Worm (Caenorhabditis elegans): Measurements from ENCODE around the gene F15H10.7.

Gene F15H10.7

DNA sequence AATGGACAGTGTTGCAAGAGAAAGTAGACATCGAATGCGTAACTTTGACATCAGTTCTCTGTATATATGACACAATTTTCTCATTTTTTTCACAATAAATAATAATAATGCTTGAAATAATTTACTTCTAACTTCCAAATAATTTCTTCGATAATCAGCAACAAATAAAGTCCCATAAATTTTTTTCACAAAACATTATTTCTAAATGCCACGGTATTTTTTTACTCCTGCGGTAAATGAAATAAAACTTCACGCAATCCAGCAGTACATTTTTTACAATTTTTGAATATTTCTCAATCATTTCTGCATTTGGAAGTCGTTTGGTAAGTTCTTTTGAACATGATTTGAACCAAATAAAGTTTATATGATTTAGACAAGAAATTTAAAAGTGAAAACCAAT, 22.3 kb downstream of the F15H10.7 start, which contains the start of gene spe-10:
Gene spe-10 (plus strand): TSS at position 301 of the 400 bp plus-strand sequence.
- TF ChIP-seq aly-2 (tag; optimal IDR thresholded peaks at IDR 0.05), result no peak
- TF ChIP-seq lin-13 (GFP tag; optimal IDR thresholded peaks at IDR 0.05), result no peak
- TF ChIP-seq fkh-10 (GFP tag; optimal IDR thresholded peaks at IDR 0.05), result no peak
- TF ChIP-seq blmp-1 (tag; optimal IDR thresholded peaks at IDR 0.05), result no peak
- no peak for TF ChIP-seq C34B4.2 (tag; optimal IDR thresholded peaks at IDR 0.05)
- no peak for TF ChIP-seq nhr-84 (tag; optimal IDR thresholded peaks at IDR 0.05)
- no peak for TF ChIP-seq aha-1 (tag; optimal IDR thresholded peaks at IDR 0.05)
- no peak for TF ChIP-seq nhr-77 (tag; optimal IDR thresholded peaks at IDR 0.05)
- TF ChIP-seq jun-1 (tag; optimal IDR thresholded peaks at IDR 0.05), result no peak
- TF ChIP-seq nhr-90 (tag; optimal IDR thresholded peaks at IDR 0.05; ENCODE audit: poor library complexity), result no peak
- TF ChIP-seq unc-130 (tag; optimal IDR thresholded peaks at IDR 0.05), result no peak

ce11 chrV:10382142-10382541, 24.1 kb downstream of the F15H10.7 start, which contains the start of gene pqn-2:
Gene pqn-2, plus strand, starts transcription at chrV:10382442.
- TF ChIP-seq tbx-2 (tag; optimal IDR thresholded peaks at IDR 0.05) (no peak), dpl-1 (GFP tag; optimal IDR thresholded peaks at IDR 0.05) (no peak), mef-2 (tag; optimal IDR thresholded peaks at IDR 0.05) (no peak), snpc-4 (tag; optimal IDR thresholded peaks at IDR 0.05) (no peak), unc-30 (tag; optimal IDR thresholded peaks at IDR 0.05) (no peak), vab-15 (tag; optimal IDR thresholded peaks at IDR 0.05) (no peak), lin-13 (GFP tag; optimal IDR thresholded peaks at IDR 0.05) (no peak), pqm-1 (tag; optimal IDR thresholded peaks at IDR 0.05) (no peak), rnt-1 (tag; optimal IDR thresholded peaks at IDR 0.05) (no peak)

DNA sequence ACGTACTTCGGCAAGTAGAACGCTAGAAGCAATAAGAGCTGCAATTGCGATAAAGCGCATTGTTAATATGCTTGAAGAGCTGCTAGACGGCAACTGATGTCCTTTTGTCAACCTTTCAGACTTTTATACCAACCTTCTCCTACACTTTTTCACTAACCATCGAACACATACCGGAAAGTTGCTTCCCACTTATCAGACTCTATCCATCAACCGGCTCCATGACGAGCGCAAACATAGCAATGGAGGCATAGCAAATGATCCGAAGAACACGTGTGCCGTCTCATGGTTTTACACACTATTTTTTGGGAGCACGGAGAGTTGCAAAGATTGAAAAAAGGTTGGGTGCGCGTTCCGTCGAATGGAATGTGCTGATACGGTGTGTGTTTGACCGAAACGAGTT, 24.5 kb downstream of the F15H10.7 start, which contains the start of gene abu-1:
Gene abu-1 (minus strand): TSS at position 101 of the 400 bp plus-strand sequence.
- TF ChIP-seq nhr-90 (tag; optimal IDR thresholded peaks at IDR 0.05; ENCODE audit: poor library complexity) (no peak), egl-13 (tag; optimal IDR thresholded peaks at IDR 0.05) (no peak), C34B4.2 (tag; optimal IDR thresholded peaks at IDR 0.05) (no peak), ama-1 (optimal IDR thresholded peaks at IDR 0.05) (no peak), egl-27 (tag; optimal IDR thresholded peaks at IDR 0.05) (no peak), nhr-237 (tag; optimal IDR thresholded peaks at IDR 0.05) (no peak), mdl-1 (tag; optimal IDR thresholded peaks at IDR 0.05) (no peak), elt-3 (tag; optimal IDR thresholded peaks at IDR 0.05) (no peak), nhr-76 (tag; optimal IDR thresholded peaks at IDR 0.05) (no peak), nhr-84 (tag; optimal IDR thresholded peaks at IDR 0.05) (no peak), nhr-12 (tag; optimal IDR thresholded peaks at IDR 0.05) (no peak), unc-98 (GFP tag; IDR thresholded peaks at IDR 0.05) (no peak), mab-9 (GFP tag; IDR thresholded peaks at IDR 0.05) (no peak)

DNA sequence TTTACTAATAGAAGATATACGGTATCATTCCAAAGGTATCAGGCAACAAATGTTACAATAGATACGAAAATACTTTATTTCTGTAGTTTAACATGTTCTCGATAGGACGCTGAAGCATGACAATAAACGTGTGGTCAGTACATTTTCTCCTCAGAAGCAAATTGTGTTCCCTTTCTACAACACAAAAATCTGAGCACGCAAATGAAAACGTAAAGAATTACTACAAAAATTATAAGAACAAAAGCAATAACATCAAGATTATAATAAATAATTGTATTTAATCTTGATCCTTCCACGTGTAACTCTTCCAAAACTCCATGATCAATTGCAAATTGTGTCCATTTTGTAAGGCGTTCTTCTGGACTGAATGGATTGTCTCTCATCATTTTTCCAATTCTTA, 26.5 kb downstream of the F15H10.7 start:
- TF ChIP-seq F16B12.6 (tag; optimal IDR thresholded peaks at IDR 0.05), result no peak
- TF ChIP-seq C34B4.2 (tag; optimal IDR thresholded peaks at IDR 0.05), result no peak
- TF ChIP-seq unc-130 (tag; optimal IDR thresholded peaks at IDR 0.05), result no peak
- no peak for TF ChIP-seq mdl-1 (tag; optimal IDR thresholded peaks at IDR 0.05)
- no peak for TF ChIP-seq alr-1 (tag; optimal IDR thresholded peaks at IDR 0.05; ENCODE audit: borderline replicate concordance)
- no peak for TF ChIP-seq aly-2 (tag; optimal IDR thresholded peaks at IDR 0.05)
- TF ChIP-seq fkh-4 (tag; optimal IDR thresholded peaks at IDR 0.05; ENCODE audit: borderline replicate concordance), result no peak
- no peak for TF ChIP-seq elt-3 (tag; optimal IDR thresholded peaks at IDR 0.05)
- TF ChIP-seq rnt-1 (tag; optimal IDR thresholded peaks at IDR 0.05), result no peak
- no peak for TF ChIP-seq jun-1 (tag; optimal IDR thresholded peaks at IDR 0.05)
- TF ChIP-seq skn-1 (tag; optimal IDR thresholded peaks at IDR 0.05), result no peak
- no peak for TF ChIP-seq unc-86 (tag; optimal IDR thresholded peaks at IDR 0.05)
- TF ChIP-seq nhr-19 (GFP tag; conservative IDR thresholded peaks at IDR 0.05), result no peak
- no peak for TF ChIP-seq sptf-1 (tag; optimal IDR thresholded peaks at IDR 0.05)
- no peak for TF ChIP-seq nhr-90 (tag; optimal IDR thresholded peaks at IDR 0.05; ENCODE audit: poor library complexity)

All from whole organism, L1 larva.